Worm (Caenorhabditis elegans) whole organism, L4 larva: ENCODE measurements around the gene C29H12.2.

ENCODE experiments used
- F10B5.3 ChIP-seq: sonication (generic microtip); optimal IDR thresholded peaks from 2 replicates; lab custom pipeline; 2016; ENCODE audit warnings: mild to moderate bottlenecking, missing genetic modification characterization, missing compliant biosample characterization
- F37D6.2 ChIP-seq: sonication (generic microtip); optimal IDR thresholded peaks from 2 replicates; lab custom pipeline; 2016; ENCODE audit warnings: mild to moderate bottlenecking, missing genetic modification characterization, missing compliant biosample characterization
- F49E8.2 ChIP-seq: sonication (generic microtip); optimal IDR thresholded peaks from 2 replicates; lab custom pipeline; 2016; ENCODE audit warnings: missing compliant biosample characterization, mild to moderate bottlenecking, missing genetic modification characterization, borderline replicate concordance
- R02D3.7 ChIP-seq: fragments of 150-350 bp; sonication (generic microtip); optimal IDR thresholded peaks from 3 replicates; lab custom pipeline; 2014; ENCODE audit warnings: missing biosample characterization, missing genetic modification characterization
- Y48G9A.11 ChIP-seq: fragments of 200-800 bp; sonication (Bioruptor generic); IDR thresholded peaks from 2 replicates; pipeline ENCODE4 v1.3.6; 2022; ENCODE audit warnings: missing genetic modification reagents, missing genetic modification characterization, missing compliant biosample characterization
- aha-1 ChIP-seq: fragments of 150-350 bp; peaks from one replicate; lab custom pipeline; 2014; ENCODE audit warnings: missing biosample characterization, missing genetic modification characterization
- aly-2 ChIP-seq: sonication (generic microtip); optimal IDR thresholded peaks from 2 replicates; lab custom pipeline; 2018; ENCODE audit warnings: missing biosample characterization, missing genetic modification characterization
- attf-4 ChIP-seq: sonication (generic microtip); optimal IDR thresholded peaks from 3 replicates; lab custom pipeline; 2017; ENCODE audit warnings: missing biosample characterization, missing genetic modification characterization
- ceh-20 ChIP-seq: fragments of 200-800 bp; sonication (Bioruptor generic); IDR thresholded peaks from 2 replicates; pipeline ENCODE4 v1.3.6; 2022; ENCODE audit warnings: missing genetic modification reagents, missing genetic modification characterization, missing compliant biosample characterization
- ces-1 ChIP-seq: fragments of 150-350 bp; sonication (generic microtip); optimal IDR thresholded peaks from 4 replicates; lab custom pipeline; 2014; ENCODE audit warnings: missing biosample characterization, missing genetic modification reagents, missing genetic modification characterization
- ctbp-1 ChIP-seq: fragments of 200-800 bp; sonication (Bioruptor generic); IDR thresholded peaks from 2 replicates; pipeline ENCODE4 v1.3.6; 2022; ENCODE audit warnings: missing genetic modification reagents, missing genetic modification characterization, missing compliant biosample characterization
- daf-16 ChIP-seq, 3 experiments: sonication (generic microtip); optimal IDR thresholded peaks; 2 replicates each; lab custom pipeline; 2016 to 2017; ENCODE audit warnings: missing genetic modification characterization in 3 of 3, missing genetic modification reagents in 3 of 3, mild to moderate bottlenecking in 2 of 3, missing compliant biosample characterization in 2 of 3, missing biosample characterization in 1 of 3, moderate library complexity in 1 of 3
- daf-8 ChIP-seq: fragments of 200-800 bp; sonication (Bioruptor generic); IDR thresholded peaks from 2 replicates; pipeline ENCODE4 v1.3.6; 2022; ENCODE audit warnings: missing genetic modification characterization, missing compliant biosample characterization
- dpl-1 ChIP-seq: fragments of 150-350 bp; optimal IDR thresholded peaks from 2 replicates; lab custom pipeline; 2014; ENCODE audit warnings: missing biosample characterization, missing genetic modification reagents, missing genetic modification characterization
- dve-1 ChIP-seq: sonication (generic microtip); optimal IDR thresholded peaks from 2 replicates; lab custom pipeline; 2017; ENCODE audit warnings: antibody characterized with exemption, mild to moderate bottlenecking, missing genetic modification characterization, missing compliant biosample characterization; ENCODE audit not compliant: insufficient read depth
- egl-27 ChIP-seq: sonication (generic microtip); optimal IDR thresholded peaks from 3 replicates; lab custom pipeline; 2017; ENCODE audit warnings: missing biosample characterization, missing genetic modification reagents, missing genetic modification characterization
- fkh-10 ChIP-seq: fragments of 150-350 bp; optimal IDR thresholded peaks from 2 replicates; lab custom pipeline; 2014; ENCODE audit warnings: missing biosample characterization, missing genetic modification reagents, missing genetic modification characterization
- hlh-11 ChIP-seq: fragments of 200-800 bp; sonication (Bioruptor generic); optimal IDR thresholded peaks from 2 replicates; lab custom pipeline; 2018; ENCODE audit warnings: mild to moderate bottlenecking, missing genetic modification characterization, missing compliant biosample characterization
- hlh-30 ChIP-seq: sonication (generic microtip); optimal IDR thresholded peaks from 2 replicates; lab custom pipeline; 2017; ENCODE audit warnings: antibody characterized with exemption, mild to moderate bottlenecking, missing genetic modification characterization, missing compliant biosample characterization; ENCODE audit not compliant: insufficient read depth
- hmg-1.1 ChIP-seq: fragments of 200-800 bp; sonication (Bioruptor generic); IDR thresholded peaks from 2 replicates; pipeline ENCODE4 v1.3.6; 2022; ENCODE audit warnings: missing genetic modification reagents, missing genetic modification characterization, missing compliant biosample characterization
- lin-1 ChIP-seq: fragments of 200-800 bp; sonication (Bioruptor generic); IDR thresholded peaks from 2 replicates; pipeline ENCODE4 v1.3.6; 2022; ENCODE audit warnings: missing genetic modification reagents, missing genetic modification characterization, missing compliant biosample characterization
- lin-13 ChIP-seq: fragments of 150-350 bp; optimal IDR thresholded peaks from 2 replicates; lab custom pipeline; 2014; ENCODE audit warnings: missing biosample characterization, missing genetic modification reagents, missing genetic modification characterization
- lin-15B ChIP-seq: fragments of 150-350 bp; sonication (generic microtip); optimal IDR thresholded peaks from 3 replicates; lab custom pipeline; 2014; ENCODE audit warnings: missing biosample characterization, missing genetic modification characterization
- lin-29 ChIP-seq: fragments of 200-800 bp; sonication (Bioruptor generic); IDR thresholded peaks from 2 replicates; pipeline ENCODE4 v1.3.6; 2022; ENCODE audit warnings: missing genetic modification reagents, missing genetic modification characterization, missing compliant biosample characterization
- lin-39 ChIP-seq: fragments of 150-350 bp; optimal IDR thresholded peaks from 2 replicates; lab custom pipeline; 2014; ENCODE audit warnings: missing biosample characterization, missing genetic modification reagents, missing genetic modification characterization
- mdt-29 ChIP-seq: fragments of 200-800 bp; sonication (Bioruptor generic); IDR thresholded peaks from 2 replicates; pipeline ENCODE4 v1.3.6; 2022; ENCODE audit warnings: missing genetic modification reagents, missing genetic modification characterization, missing compliant biosample characterization
- mep-1 ChIP-seq: fragments of 150-350 bp; sonication (generic microtip); optimal IDR thresholded peaks from 3 replicates; lab custom pipeline; 2014; ENCODE audit warnings: missing biosample characterization, missing genetic modification characterization
- mes-2 ChIP-seq: sonication (generic microtip); optimal IDR thresholded peaks from 2 replicates; lab custom pipeline; 2016; ENCODE audit warnings: missing genotype, mild to moderate bottlenecking, missing genetic modification characterization, missing compliant biosample characterization; ENCODE audit not compliant: poor library complexity, severe bottlenecking
- nhr-102 ChIP-seq: sonication (generic microtip); optimal IDR thresholded peaks from 2 replicates; lab custom pipeline; 2016; ENCODE audit warnings: mild to moderate bottlenecking, missing genetic modification characterization, moderate library complexity, missing compliant biosample characterization
- nhr-237 ChIP-seq: sonication (generic microtip); optimal IDR thresholded peaks from 2 replicates; lab custom pipeline; 2017; ENCODE audit warnings: missing biosample characterization, missing genetic modification characterization
- nhr-42 ChIP-seq: fragments of 200-800 bp; sonication (Bioruptor generic); IDR thresholded peaks from 2 replicates; pipeline ENCODE4 v1.3.6; 2022; ENCODE audit warnings: missing genetic modification characterization, missing compliant biosample characterization
- nhr-48 ChIP-seq: sonication (generic microtip); optimal IDR thresholded peaks from 2 replicates; lab custom pipeline; 2016; ENCODE audit warnings: mild to moderate bottlenecking, missing genetic modification characterization, missing compliant biosample characterization
- nhr-77 ChIP-seq: fragments of 150-350 bp; optimal IDR thresholded peaks from 2 replicates; lab custom pipeline; 2014; ENCODE audit warnings: missing biosample characterization, missing genetic modification characterization
- rbr-2 ChIP-seq: sonication (generic microtip); optimal IDR thresholded peaks from 2 replicates; lab custom pipeline; 2016; ENCODE audit warnings: missing genotype, missing genetic modification characterization, missing compliant biosample characterization
- spr-1 ChIP-seq: sonication (generic microtip); optimal IDR thresholded peaks from 2 replicates; lab custom pipeline; 2016; ENCODE audit warnings: mild to moderate bottlenecking, missing genetic modification characterization, missing compliant biosample characterization
- spr-3 ChIP-seq: fragments of 200-800 bp; sonication (Bioruptor generic); optimal IDR thresholded peaks from 2 replicates; lab custom pipeline; 2018; ENCODE audit warnings: mild to moderate bottlenecking, missing genetic modification characterization, missing compliant biosample characterization
- unc-62 ChIP-seq, 3 experiments: fragments of 150-350 bp in 1 of 3; sonication (generic microtip); optimal IDR thresholded peaks in 2 of 3; peaks in 1 of 3; 1 replicate in 1 of 3; 2 replicates in 2 of 3; lab custom pipeline; 2014 to 2017; ENCODE audit warnings: missing biosample characterization in 3 of 3, missing genetic modification characterization in 3 of 3, missing genetic modification reagents in 3 of 3, missing genotype in 1 of 3

C29H12.2 gene

ce11 chrII:6136712-6137111, 13.1 kb downstream of the C29H12.2 start:
- TF ChIP-seq daf-16 (GFP tag; optimal IDR thresholded peaks at IDR 0.05; lab: Kevin White, UChicago) (peak in 1 of 2 experiments; percentile 63), daf-16 (tag; optimal IDR thresholded peaks at IDR 0.05; lab: Kevin White, UChicago) (no peak), mes-2 (tag; lab: Kevin White, UChicago) (no peak), hlh-11 (peak; percentile 17)

ce11 chrII:6138138-6138537, 14.5 kb downstream of the C29H12.2 start:
- TF ChIP-seq F37D6.2 (no peak), unc-62 (GFP tag; optimal IDR thresholded peaks at IDR 0.05 in 1 of 2; lab: Kevin White, UChicago) (no peak), unc-62 (tag; optimal IDR thresholded peaks at IDR 0.05; lab: Kevin White, UChicago) (no peak), lin-1 (GFP tag; lab: Robert Waterston, UW) (no peak), lin-39 (no peak)

DNA sequence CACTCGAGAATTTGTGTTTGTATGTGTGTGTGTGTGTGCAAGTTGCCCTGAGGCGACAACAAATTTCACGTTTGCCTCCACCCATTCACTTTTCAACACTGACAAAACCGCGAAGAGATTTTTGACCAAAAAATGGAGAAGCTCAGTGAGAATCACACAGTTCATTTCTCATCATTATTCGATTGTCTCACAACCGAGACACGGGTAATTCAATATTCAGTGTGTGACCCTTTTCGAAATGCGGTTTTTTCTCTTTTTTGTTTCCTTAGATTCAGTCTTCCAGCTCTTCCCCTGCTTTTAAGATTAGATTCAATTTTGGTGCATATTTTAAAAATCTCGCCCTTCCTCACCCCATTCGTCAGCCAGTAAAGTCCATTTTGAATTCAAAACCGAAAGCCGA, 15.9 kb downstream of the C29H12.2 start:
- TF ChIP-seq nhr-237 (tag; lab: Kevin White, UChicago), result no peak
- peak; percentile 15 for TF ChIP-seq ces-1 (GFP tag; lab: Kevin White, UChicago)

- TF ChIP-seq unc-62 (GFP tag; optimal IDR thresholded peaks at IDR 0.05 in 1 of 2; lab: Kevin White, UChicago) (peak in 1 of 2 experiments; percentile 7), unc-62 (tag; optimal IDR thresholded peaks at IDR 0.05; lab: Kevin White, UChicago) (no peak), fkh-10 (GFP tag; lab: Kevin White, UChicago) (peak; percentile 56), spr-1 (no peak)
- TF ChIP-seq, all 104 proteins: peak for 2
Observed at ce11 chrII:6142539-6142938, 18.9 kb downstream of the C29H12.2 start.

- TF ChIP-seq fkh-10 (GFP tag; lab: Kevin White, UChicago), result no peak
- TF ChIP-seq lin-13 (GFP tag; lab: Kevin White, UChicago), result no peak
- TF ChIP-seq mdt-29 (GFP tag; lab: Robert Waterston, UW), result no peak
- TF ChIP-seq spr-3 (GFP tag; lab: Kevin White, UChicago), result no peak
- no peak for TF ChIP-seq egl-27
- no peak for TF ChIP-seq ctbp-1 (GFP tag; lab: Robert Waterston, UW)
- peak in 1 of 2 experiments; percentile 93 for TF ChIP-seq unc-62 (GFP tag; optimal IDR thresholded peaks at IDR 0.05 in 1 of 2; lab: Kevin White, UChicago)
- no peak for TF ChIP-seq unc-62 (tag; optimal IDR thresholded peaks at IDR 0.05; lab: Kevin White, UChicago)
- TF ChIP-seq dpl-1 (GFP tag; lab: Kevin White, UChicago), result no peak
Observed at ce11 chrII:6147131-6147530, 23.5 kb downstream of the C29H12.2 start.

- TF ChIP-seq mep-1 (tag; lab: Kevin White, UChicago) (peak; percentile 25), hlh-30 (tag; lab: Kevin White, UChicago) (peak; percentile 34), attf-4 (tag; lab: Kevin White, UChicago) (no peak), R02D3.7 (tag; lab: Kevin White, UChicago) (no peak), ces-1 (GFP tag; lab: Kevin White, UChicago) (peak; percentile 74), lin-29 (GFP tag; lab: Robert Waterston, UW) (no peak), rbr-2 (tag; lab: Kevin White, UChicago) (no peak), nhr-77 (no peak), F10B5.3 (tag; lab: Kevin White, UChicago) (no peak), hmg-1.1 (GFP tag; lab: Robert Waterston, UW) (no peak), fkh-10 (GFP tag; lab: Kevin White, UChicago) (peak; percentile 54), ctbp-1 (GFP tag; lab: Robert Waterston, UW) (peak; percentile 69), F37D6.2 (peak; percentile 24), nhr-48 (tag; lab: Kevin White, UChicago) (no peak)
Observed at ce11 chrII:6148369-6148768, 24.8 kb downstream of the C29H12.2 start.

DNA sequence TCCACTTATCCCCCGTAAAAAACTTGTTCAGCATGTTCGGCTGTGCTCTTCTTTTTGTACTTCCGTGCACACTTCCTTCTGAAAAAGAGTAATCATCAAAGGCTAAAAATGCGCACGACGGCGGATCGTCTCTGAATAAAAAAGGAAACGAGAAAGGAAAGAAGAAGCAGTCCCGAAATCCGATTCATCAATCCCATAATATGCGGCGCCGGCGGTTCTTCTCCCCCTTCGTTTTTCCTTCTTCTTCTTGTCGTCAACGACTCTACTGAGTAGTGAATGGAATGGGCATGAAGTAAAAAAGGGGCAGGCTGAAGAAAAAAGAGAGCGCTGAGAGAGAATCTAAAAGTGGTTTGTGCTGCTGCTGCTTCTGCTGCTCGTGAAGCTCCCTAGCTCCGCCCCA, 25.8 kb downstream of the C29H12.2 start:
- TF ChIP-seq daf-8 (GFP tag; lab: Robert Waterston, UW) (no peak), ctbp-1 (GFP tag; lab: Robert Waterston, UW) (peak; percentile 53; the same call in 1 of the 2 replicates), attf-4 (tag; lab: Kevin White, UChicago) (no peak), aly-2 (tag; lab: Kevin White, UChicago) (no peak), nhr-42 (GFP tag; lab: Robert Waterston, UW) (no peak), hmg-1.1 (GFP tag; lab: Robert Waterston, UW) (0 out of 2 replicates have a peak, but pooled peaks have one; percentile 27), nhr-102 (tag; lab: Kevin White, UChicago) (no peak), fkh-10 (GFP tag; lab: Kevin White, UChicago) (peak; percentile 86), Y48G9A.11 (GFP tag; lab: Robert Waterston, UW) (no peak), aha-1 (tag; lab: Kevin White, UChicago) (peak; percentile 9), spr-1 (no peak), lin-15B (tag; lab: Kevin White, UChicago) (no peak), daf-16 (GFP tag; optimal IDR thresholded peaks at IDR 0.05; lab: Kevin White, UChicago) (no peak), daf-16 (tag; optimal IDR thresholded peaks at IDR 0.05; lab: Kevin White, UChicago) (no peak), dve-1 (no peak), ceh-20 (GFP tag; lab: Robert Waterston, UW) (no peak), F49E8.2 (tag; lab: Kevin White, UChicago) (no peak)
